Worm (Caenorhabditis elegans): ENCODE results near the gene Y75B8A.23.
A peak's percentile ranks its signal among the peaks of the same experiment; 100 is the strongest.

The Y75B8A.23 gene

DNA sequence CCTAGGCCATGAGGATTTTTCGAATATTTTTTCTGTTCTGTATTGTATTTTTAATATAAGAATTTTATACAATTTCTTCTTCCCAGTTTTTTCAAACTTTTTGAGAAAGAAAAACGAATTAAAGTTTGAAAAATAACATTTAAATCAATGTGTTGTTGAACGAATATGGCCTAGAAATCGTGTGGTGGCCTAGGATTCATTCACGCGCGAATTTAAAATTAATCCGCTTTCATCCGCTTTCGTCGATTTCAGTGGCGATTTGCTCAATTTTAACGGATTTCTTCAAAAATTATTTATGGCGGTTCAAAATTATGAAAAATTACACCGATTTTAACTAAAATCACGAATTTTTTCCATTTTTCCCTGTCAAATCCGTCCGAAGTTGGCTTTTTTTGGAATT lies 3.1 kb upstream of the Y75B8A.23 start (continued):
- TF ChIP-seq rpc-1 (optimal IDR thresholded peaks at IDR 0.05): no peak
- TF ChIP-seq rpc-1 (tag; optimal IDR thresholded peaks at IDR 0.05): no peak

DNA sequence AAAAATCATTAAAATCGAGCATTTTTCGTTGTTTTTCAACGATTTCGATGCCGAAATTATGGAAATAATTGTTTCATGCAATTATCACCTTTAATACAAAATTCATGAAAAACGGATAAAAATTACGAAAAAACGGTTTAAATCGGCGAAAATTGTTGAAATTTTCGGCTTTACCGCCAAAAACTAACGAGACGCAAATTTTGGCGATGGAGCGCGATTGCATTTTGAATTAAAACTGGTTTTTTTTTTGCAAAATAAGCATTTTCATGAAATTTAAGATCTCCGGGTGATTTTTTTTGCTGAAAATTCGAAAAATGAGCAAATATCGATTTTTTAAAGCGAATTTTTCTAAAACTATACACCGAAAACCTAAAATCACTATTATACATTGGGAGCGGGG lies 718 bp downstream of the Y75B8A.23 start:
- no peak for TF ChIP-seq F52B5.7 (tag; optimal IDR thresholded peaks at IDR 0.05)
- TF ChIP-seq efl-1 (GFP tag; optimal IDR thresholded peaks at IDR 0.05): peak; percentile 15
- no peak for TF ChIP-seq aptf-3 (GFP tag; IDR thresholded peaks at IDR 0.05)
- TF ChIP-seq hsf-1 (GFP tag; IDR thresholded peaks at IDR 0.05): no peak
- TF ChIP-seq madf-6 (GFP tag; IDR thresholded peaks at IDR 0.05): no peak
- TF ChIP-seq ccch-3 (GFP tag; optimal IDR thresholded peaks at IDR 0.05): no peak
- no peak for TF ChIP-seq pha-4 (tag; optimal IDR thresholded peaks at IDR 0.05)

DNA sequence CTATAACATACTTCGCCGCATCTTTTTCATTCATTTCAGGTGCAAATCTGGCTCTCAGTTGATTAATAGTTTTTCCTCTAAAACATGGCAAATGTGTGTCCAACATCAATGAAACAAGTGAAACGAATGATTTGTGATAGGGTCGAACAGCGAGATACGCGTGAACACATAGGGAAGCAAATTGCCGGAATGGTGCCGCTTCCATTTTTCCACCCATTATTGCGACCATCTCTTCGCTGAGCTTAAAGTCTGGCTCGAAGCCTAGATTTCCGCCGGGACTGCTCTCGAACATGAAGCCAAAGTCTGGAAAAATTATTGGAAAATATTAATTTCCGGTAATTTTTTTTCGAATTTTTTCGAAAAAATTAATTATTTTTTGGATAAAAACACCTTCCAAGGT lies 2.9 kb downstream of the Y75B8A.23 start:
- TF ChIP-seq rpc-1 (optimal IDR thresholded peaks at IDR 0.05) (no peak), rpc-1 (tag; optimal IDR thresholded peaks at IDR 0.05) (no peak), him-1 (tag; optimal IDR thresholded peaks at IDR 0.05) (no peak), F57C9.4 (tag; optimal IDR thresholded peaks at IDR 0.05) (no peak), ceh-100 (GFP tag; IDR thresholded peaks at IDR 0.05) (no peak), tbx-9 (tag; optimal IDR thresholded peaks at IDR 0.05; ENCODE audit: borderline replicate concordance) (no peak), zfh-2 (GFP tag; conservative IDR thresholded peaks at IDR 0.05) (no peak)

DNA sequence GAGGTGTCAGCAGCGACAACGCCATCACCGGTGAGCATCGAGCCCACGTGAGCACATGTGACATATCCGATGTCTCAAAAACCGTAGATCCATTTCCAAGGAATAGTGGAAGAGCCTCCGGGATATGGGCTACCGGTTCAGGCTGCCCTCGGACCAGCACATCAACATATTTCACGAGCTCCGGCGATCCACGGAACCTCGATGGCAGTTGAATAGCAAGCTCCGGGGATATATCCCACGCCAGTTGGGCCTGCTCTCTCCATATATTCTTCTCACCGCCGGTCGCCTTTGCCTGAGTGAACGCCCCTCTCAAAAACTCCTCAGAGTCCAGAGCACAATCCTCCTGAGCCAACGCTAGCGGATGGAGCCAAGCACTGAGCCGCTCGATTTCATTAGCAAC lies 9.3 kb downstream of the Y75B8A.23 start:
- TF ChIP-seq madf-6 (GFP tag; IDR thresholded peaks at IDR 0.05) (no peak), athp-1 (tag; optimal IDR thresholded peaks at IDR 0.05) (no peak), zfh-2 (GFP tag; conservative IDR thresholded peaks at IDR 0.05) (peak; percentile 78), lin-40 (tag; optimal IDR thresholded peaks at IDR 0.05) (no peak), T26A5.8 (tag; optimal IDR thresholded peaks at IDR 0.05) (no peak), madf-3 (GFP tag; IDR thresholded peaks at IDR 0.05) (0 out of 2 replicates have a peak, but pooled peaks have one; percentile 45)

DNA sequence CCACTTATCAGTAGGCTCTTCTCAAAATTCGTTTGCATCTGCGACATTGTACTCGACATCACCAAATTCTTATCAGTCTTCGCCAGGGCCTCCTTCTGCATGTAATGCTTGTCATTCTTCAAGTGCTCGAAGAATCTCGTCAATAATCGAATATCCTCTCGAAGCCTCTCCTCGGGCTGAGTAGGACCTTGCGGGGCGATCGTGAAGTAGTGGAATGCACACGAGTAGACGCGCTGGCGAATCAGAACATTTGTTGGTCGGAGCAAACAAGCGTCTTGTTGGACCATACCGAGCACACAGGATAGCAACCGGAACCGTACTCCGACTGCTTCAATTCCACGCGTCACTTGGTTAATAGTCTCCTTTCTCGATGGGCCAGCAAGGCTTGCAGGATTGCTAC lies 10.0 kb downstream of the Y75B8A.23 start:
- TF ChIP-seq B0035.1 (tag; optimal IDR thresholded peaks at IDR 0.05): no peak
- no peak for TF ChIP-seq ztf-6 (GFP tag; IDR thresholded peaks at IDR 0.05)
- TF ChIP-seq mel-28 (tag; optimal IDR thresholded peaks at IDR 0.05; ENCODE audit: borderline replicate concordance): no peak
- TF ChIP-seq xnd-1 (tag; optimal IDR thresholded peaks at IDR 0.05): no peak
- TF ChIP-seq him-1 (tag; optimal IDR thresholded peaks at IDR 0.05): no peak
- no peak for TF ChIP-seq B0336.3 (GFP tag; IDR thresholded peaks at IDR 0.05)
- no peak for TF ChIP-seq somi-1 (GFP tag; optimal IDR thresholded peaks at IDR 0.05)
- no peak for TF ChIP-seq B0261.1 (tag; optimal IDR thresholded peaks at IDR 0.05)
- TF ChIP-seq Y53G8AR.9 (GFP tag; conservative IDR thresholded peaks at IDR 0.05): no peak
- TF ChIP-seq akir-1 (GFP tag; optimal IDR thresholded peaks at IDR 0.05): no peak

DNA sequence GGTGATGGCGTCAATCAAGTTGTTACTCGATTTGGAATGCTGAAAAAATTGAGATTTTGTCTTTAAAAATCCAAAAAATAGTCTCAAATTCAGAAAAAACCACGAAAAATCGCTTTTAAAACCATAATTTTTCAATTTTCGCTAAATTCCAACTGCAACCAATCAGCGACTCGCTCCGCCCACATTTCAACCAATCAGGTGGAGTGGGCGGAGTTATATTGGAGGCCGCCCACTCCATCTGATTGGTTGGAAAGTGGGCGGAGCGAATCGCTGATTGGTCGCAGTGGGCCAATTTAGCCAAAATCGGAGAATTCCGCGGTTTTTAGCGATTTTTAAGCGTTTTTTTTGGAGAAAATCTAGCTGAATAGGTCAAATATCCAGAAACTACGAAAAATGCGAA lies 19.3 kb downstream of the Y75B8A.23 start:
- TF ChIP-seq nfyb-1 (GFP tag; IDR thresholded peaks at IDR 0.05) (peak; percentile 41; the same call in 1 of the 2 replicates), B0336.3 (GFP tag; IDR thresholded peaks at IDR 0.05) (no peak)

DNA sequence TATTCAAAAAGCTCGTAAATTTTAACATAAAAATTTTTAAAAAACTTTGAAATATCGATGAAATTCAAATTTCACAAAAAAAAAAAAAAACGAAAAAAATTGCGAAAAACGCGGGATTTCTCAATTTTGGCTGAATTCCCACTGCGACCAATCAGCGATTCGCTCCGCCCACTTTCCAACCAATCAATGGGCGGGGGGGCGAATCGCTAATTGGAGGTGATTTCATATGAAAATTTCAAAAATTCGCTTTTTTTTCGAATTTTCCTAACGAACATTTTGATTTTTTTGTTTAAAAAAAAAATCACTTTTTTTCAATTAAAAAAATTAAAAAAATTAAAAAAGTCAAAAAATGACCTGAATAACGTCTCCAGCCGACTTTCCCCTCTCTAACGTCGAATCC lies 19.9 kb downstream of the Y75B8A.23 start:
- TF ChIP-seq nfyb-1 (GFP tag; IDR thresholded peaks at IDR 0.05) (peak; percentile 30; the same call in 1 of the 2 replicates), snpc-1.3 (tag; optimal IDR thresholded peaks at IDR 0.05; ENCODE audit: insufficient read depth) (no peak)

Measured in whole organism, young adult.